Worm (Caenorhabditis elegans) whole organism, L2 larva: ENCODE data around the gene C01G10.17.

ENCODE experiments used
- C34F6.9 ChIP-seq: fragments of 150-350 bp; optimal IDR thresholded peaks from 2 replicates; lab custom pipeline; 2014; ENCODE audit warnings: missing biosample characterization, missing genetic modification characterization
- R02D3.7 ChIP-seq: fragments of 150-350 bp; optimal IDR thresholded peaks from 2 replicates; lab custom pipeline; 2014; ENCODE audit warnings: missing biosample characterization, missing genetic modification characterization
- aly-2 ChIP-seq: fragments of 150-350 bp; optimal IDR thresholded peaks from 2 replicates; lab custom pipeline; 2014; ENCODE audit warnings: missing biosample characterization, missing genetic modification characterization
- blmp-1 ChIP-seq: sonication (generic microtip); optimal IDR thresholded peaks from 2 replicates; lab custom pipeline; 2017; ENCODE audit warnings: missing genetic modification characterization, mild to moderate bottlenecking, missing compliant biosample characterization, antibody characterized with exemption, moderate library complexity; ENCODE audit not compliant: insufficient read depth
- ceh-82 ChIP-seq: fragments of 150-350 bp; optimal IDR thresholded peaks from 2 replicates; lab custom pipeline; 2014; ENCODE audit warnings: missing biosample characterization, missing genetic modification characterization
- dmd-4 ChIP-seq: sonication (generic microtip); optimal IDR thresholded peaks from 2 replicates; lab custom pipeline; 2017; ENCODE audit warnings: missing biosample characterization, missing genetic modification characterization
- egl-27 ChIP-seq: sonication (generic microtip); optimal IDR thresholded peaks from 3 replicates; lab custom pipeline; 2017; ENCODE audit warnings: missing biosample characterization, missing genetic modification reagents, missing genetic modification characterization
- elt-3 ChIP-seq: sonication (generic microtip); optimal IDR thresholded peaks from 2 replicates; lab custom pipeline; 2017; ENCODE audit warnings: missing biosample characterization, missing genetic modification characterization
- fos-1 ChIP-seq: fragments of 150-350 bp; optimal IDR thresholded peaks from 2 replicates; lab custom pipeline; 2014; ENCODE audit warnings: missing biosample characterization, missing genetic modification characterization
- lin-11 ChIP-seq: fragments of 150-350 bp; sonication (generic microtip); optimal IDR thresholded peaks from 2 replicates; lab custom pipeline; 2014; ENCODE audit warnings: missing biosample characterization, missing genetic modification characterization, inconsistent platforms, mixed read lengths
- lin-13 ChIP-seq: fragments of 150-350 bp; optimal IDR thresholded peaks from 2 replicates; lab custom pipeline; 2014; ENCODE audit warnings: missing biosample characterization, missing genetic modification reagents, missing genetic modification characterization
- lin-39 ChIP-seq: fragments of 150-350 bp; optimal IDR thresholded peaks from 2 replicates; lab custom pipeline; 2014; ENCODE audit warnings: missing biosample characterization, missing genetic modification reagents, missing genetic modification characterization
- mab-5 ChIP-seq: fragments of 150-350 bp; optimal IDR thresholded peaks from 2 replicates; lab custom pipeline; 2014; ENCODE audit warnings: missing biosample characterization, missing genetic modification characterization
- mbf-1 ChIP-seq: sonication (generic microtip); optimal IDR thresholded peaks from 2 replicates; lab custom pipeline; 2017; ENCODE audit warnings: missing biosample characterization, missing genetic modification characterization
- mdl-1 ChIP-seq, 2 experiments: fragments of 150-350 bp in 1 of 2; sonication (generic microtip) in 1 of 2; optimal IDR thresholded peaks; 2 replicates each; lab custom pipeline; 2017; ENCODE audit warnings: missing biosample characterization in 2 of 2, missing genetic modification characterization in 2 of 2
- nhr-129 ChIP-seq: fragments of 150-350 bp; optimal IDR thresholded peaks from 2 replicates; lab custom pipeline; 2014; ENCODE audit warnings: missing biosample characterization, missing genetic modification characterization
- nhr-21 ChIP-seq: fragments of 150-350 bp; optimal IDR thresholded peaks from 2 replicates; lab custom pipeline; 2014; ENCODE audit warnings: missing biosample characterization, missing genetic modification characterization
- nhr-23 ChIP-seq: fragments of 150-350 bp; optimal IDR thresholded peaks from 2 replicates; lab custom pipeline; 2014; ENCODE audit warnings: missing biosample characterization, missing genetic modification reagents, missing genetic modification characterization
- nhr-237 ChIP-seq: fragments of 150-350 bp; optimal IDR thresholded peaks from 2 replicates; lab custom pipeline; 2014; ENCODE audit warnings: missing biosample characterization, missing genetic modification characterization
- nhr-6 ChIP-seq: fragments of 150-350 bp; optimal IDR thresholded peaks from 2 replicates; lab custom pipeline; 2014; ENCODE audit warnings: missing biosample characterization, missing genetic modification characterization
- nhr-77 ChIP-seq: fragments of 150-350 bp; optimal IDR thresholded peaks from 2 replicates; lab custom pipeline; 2014; ENCODE audit warnings: missing biosample characterization, missing genetic modification characterization
- peb-1 ChIP-seq: fragments of 150-350 bp; optimal IDR thresholded peaks from 2 replicates; lab custom pipeline; 2014; ENCODE audit warnings: missing biosample characterization, missing genetic modification characterization
- sem-4 ChIP-seq: fragments of 150-350 bp; optimal IDR thresholded peaks from 2 replicates; lab custom pipeline; 2014; ENCODE audit warnings: missing biosample characterization, missing genetic modification reagents, missing genetic modification characterization
- skn-1 ChIP-seq: sonication (generic microtip); optimal IDR thresholded peaks from 2 replicates; lab custom pipeline; 2017; ENCODE audit warnings: missing biosample characterization, missing genetic modification characterization
- sma-3 ChIP-seq: sonication (generic microtip); optimal IDR thresholded peaks from 2 replicates; lab custom pipeline; 2016; ENCODE audit warnings: missing genetic modification reagents, missing genetic modification characterization, missing compliant biosample characterization
- snpc-4 ChIP-seq: fragments of 150-350 bp; optimal IDR thresholded peaks from 2 replicates; lab custom pipeline; 2014; ENCODE audit warnings: missing biosample characterization, missing genetic modification characterization
- unc-39 ChIP-seq: fragments of 150-350 bp; optimal IDR thresholded peaks from 2 replicates; lab custom pipeline; 2014; ENCODE audit warnings: missing biosample characterization, missing genetic modification characterization
- unc-62 ChIP-seq: fragments of 150-350 bp; optimal IDR thresholded peaks from 2 replicates; lab custom pipeline; 2014; ENCODE audit warnings: missing biosample characterization, missing genetic modification reagents, missing genetic modification characterization
- zag-1 ChIP-seq: fragments of 150-350 bp; optimal IDR thresholded peaks from 2 replicates; lab custom pipeline; 2014; ENCODE audit warnings: missing biosample characterization, missing genetic modification characterization
- ztf-11 ChIP-seq: sonication (generic microtip); optimal IDR thresholded peaks from 2 replicates; lab custom pipeline; 2017; ENCODE audit warnings: missing biosample characterization, missing genetic modification characterization
- ztf-4 ChIP-seq: fragments of 150-350 bp; optimal IDR thresholded peaks from 2 replicates; lab custom pipeline; 2014; ENCODE audit warnings: missing biosample characterization, missing genetic modification characterization

C01G10.17 gene

ce11 chrV:15090457-15090856, at the start of gene C01G10.17:
C01G10.17 (plus strand) TSS chrV:15090757.
- TF ChIP-seq nhr-77 (tag; lab: Kevin White, UChicago) (no peak), nhr-23 (tag; lab: Kevin White, UChicago) (no peak)
- TF ChIP-seq, all 48 proteins: peak for 0

ce11 chrV:15048107-15048506, 42.5 kb upstream of the C01G10.17 start, which contains the start of gene sdc-3:
sdc-3 (minus strand) TSS chrV:15048207.
- TF ChIP-seq ceh-82 (tag; lab: Kevin White, UChicago): no peak
- no peak for TF ChIP-seq blmp-1
- TF ChIP-seq egl-27 (tag; lab: Kevin White, UChicago): no peak
- TF ChIP-seq C34F6.9 (tag; lab: Kevin White, UChicago): peak; percentile 28
- no peak for TF ChIP-seq mdl-1 (tag; optimal IDR thresholded peaks at IDR 0.05; lab: Kevin White, UChicago)
- TF ChIP-seq mbf-1 (tag; lab: Kevin White, UChicago): no peak
- no peak for TF ChIP-seq elt-3 (tag; lab: Kevin White, UChicago)
- TF ChIP-seq mab-5 (tag; lab: Kevin White, UChicago): no peak
- TF ChIP-seq fos-1 (tag; lab: Kevin White, UChicago): peak; percentile 18
- TF ChIP-seq unc-39 (tag; lab: Kevin White, UChicago): no peak
- no peak for TF ChIP-seq unc-62
- no peak for TF ChIP-seq aly-2 (tag; lab: Kevin White, UChicago)
- no peak for TF ChIP-seq nhr-21 (tag; lab: Kevin White, UChicago)

- TF ChIP-seq mab-5 (tag; lab: Kevin White, UChicago): no peak
- TF ChIP-seq lin-13 (GFP tag; lab: Kevin White, UChicago): no peak
Measured at ce11 chrV:15051720-15052119, 38.8 kb upstream of the C01G10.17 start.

- TF ChIP-seq C34F6.9 (tag; lab: Kevin White, UChicago) (no peak), fos-1 (tag; lab: Kevin White, UChicago) (peak; percentile 30)
Measured at ce11 chrV:15052368-15052767, 38.2 kb upstream of the C01G10.17 start, which contains the start of the genes fbxa-82 and C25D7.5. fbxa-82 (minus strand) TSS chrV:15052530. C25D7.5 (plus strand) TSS chrV:15052650.

ce11 chrV:15054733-15055132, 35.8 kb upstream of the C01G10.17 start:
- TF ChIP-seq zag-1 (tag; lab: Kevin White, UChicago) (no peak), mbf-1 (tag; lab: Kevin White, UChicago) (no peak), dmd-4 (tag; lab: Kevin White, UChicago) (no peak), nhr-237 (tag; lab: Kevin White, UChicago) (no peak), ztf-4 (no peak), nhr-129 (tag; lab: Kevin White, UChicago) (no peak), sem-4 (no peak), lin-11 (tag; lab: Kevin White, UChicago) (no peak), ceh-82 (tag; lab: Kevin White, UChicago) (no peak), ztf-11 (tag; lab: Kevin White, UChicago) (no peak), sma-3 (no peak)

- TF ChIP-seq sma-3 (no peak), nhr-6 (tag; lab: Kevin White, UChicago) (no peak), R02D3.7 (no peak), lin-39 (no peak), mab-5 (tag; lab: Kevin White, UChicago) (no peak), skn-1 (tag; lab: Kevin White, UChicago) (no peak), mdl-1 (tag; optimal IDR thresholded peaks at IDR 0.05; lab: Kevin White, UChicago) (no peak), C34F6.9 (tag; lab: Kevin White, UChicago) (no peak), peb-1 (tag; lab: Kevin White, UChicago) (no peak), ztf-11 (tag; lab: Kevin White, UChicago) (no peak), snpc-4 (no peak), lin-11 (tag; lab: Kevin White, UChicago) (no peak), unc-39 (tag; lab: Kevin White, UChicago) (no peak), elt-3 (tag; lab: Kevin White, UChicago) (no peak), nhr-23 (tag; lab: Kevin White, UChicago) (no peak), mbf-1 (tag; lab: Kevin White, UChicago) (no peak), zag-1 (tag; lab: Kevin White, UChicago) (no peak), lin-13 (GFP tag; lab: Kevin White, UChicago) (no peak)
Measured at ce11 chrV:15055873-15056272, 34.7 kb upstream of the C01G10.17 start, which contains the start of gene C25D7.16. C25D7.16 (plus strand) TSS chrV:15056173.
